Fruit fly (Drosophila melanogaster): ENCODE results near the gene CG32986.

CG32986 gene

DNA sequence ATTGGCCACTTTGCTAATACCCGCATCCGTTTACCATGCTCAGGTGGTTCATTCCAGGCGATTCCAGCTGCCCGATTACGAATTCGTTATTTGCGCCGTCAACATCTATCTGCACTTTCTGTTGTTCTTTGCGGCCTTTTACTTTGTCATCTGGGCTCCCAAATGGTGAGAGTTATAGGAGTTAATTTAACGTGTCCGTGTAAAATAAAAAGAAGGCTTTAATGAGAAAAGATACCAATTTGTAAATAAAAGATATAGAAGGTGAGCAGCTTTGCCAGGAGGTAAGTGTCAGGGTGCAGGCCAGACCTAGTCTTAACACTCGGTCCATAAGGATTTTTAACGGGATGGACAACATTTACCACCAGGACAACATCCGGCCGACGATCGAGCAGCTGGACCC, 935 bp downstream of the CG32986 start, which contains the start of gene CG32987:
Gene CG32987 (plus strand): TSS at position 301 of the 400 bp plus-strand sequence.
- no peak for TF ChIP-seq Dp (GFP tag; optimal IDR thresholded peaks at IDR 0.05)
- no peak for TF ChIP-seq org-1 (GFP tag; optimal IDR thresholded peaks at IDR 0.05)
- no peak for TF ChIP-seq CG7357 (GFP tag; IDR thresholded peaks at IDR 0.05)
- no peak for TF ChIP-seq CG8388 (GFP tag; optimal IDR thresholded peaks at IDR 0.05)
- no peak for TF ChIP-seq CG18619 (GFP tag; optimal IDR thresholded peaks at IDR 0.05)
- TF ChIP-seq Hand (GFP tag; optimal IDR thresholded peaks at IDR 0.05), result no peak
- TF ChIP-seq BEAF-32 (GFP tag; optimal IDR thresholded peaks at IDR 0.05), result no peak
- no peak for TF ChIP-seq CG34224 (GFP tag; IDR thresholded peaks at IDR 0.05; ENCODE audit: partially characterized antibody)
- no peak for TF ChIP-seq CG17612 (GFP tag; IDR thresholded peaks at IDR 0.05)
- no peak for TF ChIP-seq Ada2b (GFP tag; IDR thresholded peaks at IDR 0.05)
- TF ChIP-seq Max (GFP tag; optimal IDR thresholded peaks at IDR 0.05), result no peak
- no peak for TF ChIP-seq Sry-β (GFP tag; optimal IDR thresholded peaks at IDR 0.05)
- no peak for TF ChIP-seq CG15011 (GFP tag; optimal IDR thresholded peaks at IDR 0.05)
- no peak for TF ChIP-seq CG18476 (GFP tag; optimal IDR thresholded peaks at IDR 0.05)
- no peak for TF ChIP-seq zf30C (GFP tag; optimal IDR thresholded peaks at IDR 0.05)
- TF ChIP-seq CG16779 (GFP tag; IDR thresholded peaks at IDR 0.05), result no peak
- no peak for TF ChIP-seq Eip74EF (GFP tag; optimal IDR thresholded peaks at IDR 0.05)
- TF ChIP-seq CG32772 (GFP tag; IDR thresholded peaks at IDR 0.05), result no peak
- TF ChIP-seq CG10654 (GFP tag; optimal IDR thresholded peaks at IDR 0.05), result no peak

DNA sequence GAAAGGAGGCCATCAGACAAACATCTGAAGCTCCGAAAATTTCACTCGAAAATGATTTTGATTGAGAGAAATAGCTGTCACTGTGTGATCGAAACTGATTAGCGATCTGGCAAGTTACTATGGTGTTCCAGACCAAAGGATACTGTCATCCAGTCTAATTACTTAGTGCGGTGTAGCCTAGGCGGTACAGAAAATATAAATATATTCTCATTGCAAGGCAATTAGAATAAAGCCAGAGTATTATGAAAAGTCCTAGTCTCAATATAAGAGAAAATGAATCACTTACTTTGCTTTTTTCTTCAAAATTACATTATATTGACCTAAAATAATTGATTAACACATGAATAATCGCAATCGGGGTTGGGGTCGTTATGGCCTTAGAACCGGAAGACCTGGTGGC, 2.0 kb downstream of the CG32986 start, which contains the start of gene CG32988:
Gene CG32988 (plus strand): TSS at position 301 of the 400 bp plus-strand sequence.
- TF ChIP-seq CG12219 (GFP tag; optimal IDR thresholded peaks at IDR 0.05) (no peak), CG3838 (GFP tag; optimal IDR thresholded peaks at IDR 0.05) (no peak), CG14860 (GFP tag; IDR thresholded peaks at IDR 0.05; ENCODE audit: partially characterized antibody) (no peak), stc (GFP tag; IDR thresholded peaks at IDR 0.05) (no peak), CG10979 (tag; optimal IDR thresholded peaks at IDR 0.05) (no peak), pita (GFP tag; optimal IDR thresholded peaks at IDR 0.05) (no peak), Usf (GFP tag; optimal IDR thresholded peaks at IDR 0.05) (no peak), CG17829 (tag; optimal IDR thresholded peaks at IDR 0.05) (no peak), Atf-2 (GFP tag; optimal IDR thresholded peaks at IDR 0.05) (no peak), ac (GFP tag; optimal IDR thresholded peaks at IDR 0.05) (no peak), CG8359 (GFP tag; optimal IDR thresholded peaks at IDR 0.05; ENCODE audit: borderline replicate concordance) (no peak), kay (GFP tag; optimal IDR thresholded peaks at IDR 0.05) (no peak), CG1792 (GFP tag; optimal IDR thresholded peaks at IDR 0.05) (no peak), CG10366 (GFP tag; IDR thresholded peaks at IDR 0.05) (no peak), sd (tag; optimal IDR thresholded peaks at IDR 0.05) (no peak), NFAT (GFP tag; IDR thresholded peaks at IDR 0.05) (no peak), CG13624 (GFP tag; optimal IDR thresholded peaks at IDR 0.05) (no peak)

DNA sequence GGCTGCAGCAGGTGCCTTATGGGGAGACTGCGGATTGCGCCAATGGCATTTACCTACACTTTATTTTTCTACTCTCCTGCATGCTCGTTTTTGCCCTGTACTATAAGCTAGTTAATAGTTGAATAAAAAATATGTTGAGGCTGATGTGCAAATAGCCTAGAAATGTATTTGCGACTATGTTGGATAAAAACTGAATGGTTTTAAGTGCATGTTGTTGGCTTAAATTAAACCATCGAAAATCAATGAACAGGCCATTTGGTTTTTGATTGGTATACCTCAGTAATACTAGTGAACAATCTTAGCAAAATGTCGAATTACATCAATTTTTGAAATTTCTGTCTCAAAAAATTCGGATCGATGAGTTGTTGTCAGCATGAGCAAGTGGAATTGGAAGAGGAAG, 3.0 kb downstream of the CG32986 start, which contains the start of gene CG32983:
Gene CG32983 (plus strand): TSS at position 301 of the 400 bp plus-strand sequence.
- TF ChIP-seq CG7928 (GFP tag; optimal IDR thresholded peaks at IDR 0.05) (no peak), Usf (GFP tag; optimal IDR thresholded peaks at IDR 0.05) (no peak), CG11085 (GFP tag; IDR thresholded peaks at IDR 0.05) (no peak), CG4282 (GFP tag; optimal IDR thresholded peaks at IDR 0.05) (no peak), chm (GFP tag; IDR thresholded peaks at IDR 0.05) (no peak), CG10366 (GFP tag; IDR thresholded peaks at IDR 0.05) (no peak), pita (GFP tag; optimal IDR thresholded peaks at IDR 0.05) (no peak), Eip74EF (GFP tag; optimal IDR thresholded peaks at IDR 0.05) (no peak), D19B (GFP tag; optimal IDR thresholded peaks at IDR 0.05) (no peak), Myb (GFP tag; optimal IDR thresholded peaks at IDR 0.05) (no peak)

All from whole organism, embryonic.